Fruit fly (Drosophila melanogaster): ENCODE data around the gene CG4393.

The CG4393 gene

dm6 chr3R:23331280-23331679 lies 53.3 kb downstream of the CG4393 start:
- TF ChIP-seq CG3919 (GFP tag; optimal IDR thresholded peaks at IDR 0.05), result peak; percentile 66
- peak; percentile 11 for TF ChIP-seq CG31627 (GFP tag; optimal IDR thresholded peaks at IDR 0.05)
- TF ChIP-seq CG6854 (GFP tag; optimal IDR thresholded peaks at IDR 0.05), result no peak
- no peak for TF ChIP-seq fd85E (GFP tag; optimal IDR thresholded peaks at IDR 0.05)
- peak; percentile 40 for TF ChIP-seq Hr4 (GFP tag; optimal IDR thresholded peaks at IDR 0.05)
- peak; percentile 7 for TF ChIP-seq Sox102F (GFP tag; optimal IDR thresholded peaks at IDR 0.05)
- no peak for TF ChIP-seq CG6792 (GFP tag; optimal IDR thresholded peaks at IDR 0.05)
- TF ChIP-seq Ets21C (GFP tag; optimal IDR thresholded peaks at IDR 0.05), result no peak
- no peak for TF ChIP-seq CG6163 (GFP tag; IDR thresholded peaks at IDR 0.05)
- TF ChIP-seq Smox (GFP tag; optimal IDR thresholded peaks at IDR 0.05), result no peak
- no peak for TF ChIP-seq CG8319 (GFP tag; optimal IDR thresholded peaks at IDR 0.05)
- TF ChIP-seq fkh (GFP tag; optimal IDR thresholded peaks at IDR 0.05), result peak; percentile 11
- no peak for TF ChIP-seq Blimp-1 (GFP tag; optimal IDR thresholded peaks at IDR 0.05)
- TF ChIP-seq CG16779 (tag; optimal IDR thresholded peaks at IDR 0.05), result no peak
- peak; percentile 20 for TF ChIP-seq CG3032 (tag; optimal IDR thresholded peaks at IDR 0.05)
- TF ChIP-seq CG34406 (GFP tag; optimal IDR thresholded peaks at IDR 0.05), result no peak
- TF ChIP-seq CG1621 (tag; optimal IDR thresholded peaks at IDR 0.05), result no peak
- TF ChIP-seq vri (GFP tag; optimal IDR thresholded peaks at IDR 0.05), result no peak
- TF ChIP-seq CG11294 (GFP tag; IDR thresholded peaks at IDR 0.05), result no peak
- peak; percentile 11 for TF ChIP-seq Ets96B (tag; optimal IDR thresholded peaks at IDR 0.05)
- TF ChIP-seq CG11902 (GFP tag; optimal IDR thresholded peaks at IDR 0.05), result no peak
- peak in 1 of 2 experiments; percentile 11 for TF ChIP-seq salr (GFP tag; optimal IDR thresholded peaks at IDR 0.05)
- no peak for TF ChIP-seq Lpt (GFP tag; optimal IDR thresholded peaks at IDR 0.05)
- no peak for TF ChIP-seq eg (GFP tag; IDR thresholded peaks at IDR 0.05)
- peak; percentile 55 for TF ChIP-seq topi (GFP tag; optimal IDR thresholded peaks at IDR 0.05)
- TF ChIP-seq CG10631 (GFP tag; optimal IDR thresholded peaks at IDR 0.05), result no peak
- TF ChIP-seq OdsH (GFP tag; optimal IDR thresholded peaks at IDR 0.05), result no peak
- TF ChIP-seq Hr38 (GFP tag; optimal IDR thresholded peaks at IDR 0.05), result no peak
- TF ChIP-seq fd59A (GFP tag; optimal IDR thresholded peaks at IDR 0.05), result no peak
- TF ChIP-seq CG8119 (GFP tag; IDR thresholded peaks at IDR 0.05), result no peak
- TF ChIP-seq Met (GFP tag; optimal IDR thresholded peaks at IDR 0.05), result peak; percentile 60
- TF ChIP-seq lz (GFP tag; optimal IDR thresholded peaks at IDR 0.05), result peak; percentile 24
- TF ChIP-seq Sox15 (GFP tag; optimal IDR thresholded peaks at IDR 0.05), result no peak
- peak; percentile 42 for TF ChIP-seq esn (GFP tag; optimal IDR thresholded peaks at IDR 0.05)
- no peak for TF ChIP-seq dsx (GFP tag; optimal IDR thresholded peaks at IDR 0.05; ENCODE audit: poor library complexity, severe bottlenecking)
- TF ChIP-seq acj6 (GFP tag; optimal IDR thresholded peaks at IDR 0.05), result peak; percentile 46
- no peak for TF ChIP-seq CG6808 (GFP tag; optimal IDR thresholded peaks at IDR 0.05)
- TF ChIP-seq CG7368 (GFP tag; optimal IDR thresholded peaks at IDR 0.05), result no peak
- TF ChIP-seq CG10669 (GFP tag; optimal IDR thresholded peaks at IDR 0.05), result peak; percentile 11
- TF ChIP-seq spab (GFP tag; optimal IDR thresholded peaks at IDR 0.05), result no peak
- TF ChIP-seq net (GFP tag; optimal IDR thresholded peaks at IDR 0.05), result no peak
- TF ChIP-seq CG9139 (GFP tag; optimal IDR thresholded peaks at IDR 0.05), result no peak
- TF ChIP-seq Gug (GFP tag; IDR thresholded peaks at IDR 0.05), result no peak
- no peak for TF ChIP-seq CG6276 (GFP tag; optimal IDR thresholded peaks at IDR 0.05)
- no peak for TF ChIP-seq dac (GFP tag; optimal IDR thresholded peaks at IDR 0.05)
- peak; percentile 7 for TF ChIP-seq Hr39 (GFP tag; optimal IDR thresholded peaks at IDR 0.05)
- TF ChIP-seq pdm3 (GFP tag; optimal IDR thresholded peaks at IDR 0.05), result peak; percentile 59
- TF ChIP-seq ss (GFP tag; optimal IDR thresholded peaks at IDR 0.05), result no peak
- TF ChIP-seq CG11762 (GFP tag; optimal IDR thresholded peaks at IDR 0.05; ENCODE audit: insufficient read depth), result no peak
- TF ChIP-seq achi (GFP tag; optimal IDR thresholded peaks at IDR 0.05), result peak; percentile 30
- TF ChIP-seq Eip78C (GFP tag), result peak; percentile 79
- no peak for TF ChIP-seq CG8632 (GFP tag; optimal IDR thresholded peaks at IDR 0.05)
- TF ChIP-seq svp (GFP tag), result peak; percentile 57

All from whole organism, prepupa.